Fruit fly (Drosophila melanogaster) whole organism, wandering third instar larva: ENCODE measurements around the gene HisCl1.

Source experiments
- Hr78 ChIP-seq: fragments of >200 bp; optimal IDR thresholded peaks from 2 replicates; lab custom pipeline; 2017; ENCODE audit warnings: missing biosample characterization, missing genetic modification characterization
- br ChIP-seq: fragments of 200-800 bp; sonication (Bioruptor generic); optimal IDR thresholded peaks from 2 replicates; lab custom pipeline; 2016; ENCODE audit warnings: missing biosample characterization, missing genetic modification characterization
- dl ChIP-seq, 2 experiments: fragments of 175-275, 200-275 bp in 1 of 2; fragments of 200-275 bp in 1 of 2; sonication (Bioruptor generic); optimal IDR thresholded peaks; lab custom pipeline; 2018; ENCODE audit warnings: mild to moderate bottlenecking in 2 of 2, missing biosample characterization in 2 of 2, missing genetic modification characterization in 2 of 2, moderate library complexity in 2 of 2; ENCODE audit not compliant: partially characterized antibody in 2 of 2, insufficient read depth in 1 of 2
- dmrt93B ChIP-seq: fragments of 200-800 bp; sonication (Bioruptor generic); optimal IDR thresholded peaks from 2 replicates; lab custom pipeline; 2018; ENCODE audit warnings: missing biosample characterization, mild to moderate bottlenecking, missing genetic modification characterization
- h ChIP-seq: fragments of 200-800 bp; sonication (Bioruptor generic); optimal IDR thresholded peaks from 3 replicates; lab custom pipeline; 2016; ENCODE audit warnings: missing biosample characterization, mild to moderate bottlenecking, missing genetic modification characterization
- pan ChIP-seq: fragments of >200 bp; optimal IDR thresholded peaks from 2 replicates; lab custom pipeline; 2017

DNA sequence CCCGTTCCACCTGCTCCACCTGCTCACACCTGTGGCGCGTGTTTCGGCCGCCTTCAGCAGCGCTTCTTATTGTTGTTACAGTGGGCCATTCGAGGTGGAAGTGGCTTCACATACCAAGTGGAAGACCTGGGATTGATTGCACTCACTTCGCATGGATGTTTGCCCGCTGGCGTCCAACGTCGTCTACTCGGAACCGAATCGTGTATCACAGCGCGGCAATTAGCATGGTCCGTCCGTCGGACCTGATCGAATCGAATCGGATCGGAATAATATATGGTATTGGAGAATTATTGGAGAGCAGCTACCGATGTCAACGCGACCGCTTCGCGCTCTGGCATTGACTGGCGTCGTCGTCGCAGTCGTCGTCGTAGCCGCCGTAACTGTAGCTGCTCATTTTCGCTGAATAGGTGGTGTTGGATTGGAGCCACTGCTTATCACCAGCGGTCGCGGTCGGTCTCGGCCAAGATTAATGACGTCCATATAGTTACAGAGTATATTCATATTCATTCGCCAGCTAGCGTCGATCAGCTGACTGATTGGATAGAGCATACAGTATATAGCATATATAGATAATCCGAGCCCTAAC, 26.0 kb downstream of the HisCl1 start, which contains the start of gene ClC-a:
- TF ChIP-seq pan (lab: Kevin White, UChicago) (no peak), dl (GFP tag; optimal IDR thresholded peaks at IDR 0.05; lab: Kevin White, UChicago; ENCODE audit: insufficient read depth in 1 of 2, partially characterized antibody in 2 of 2) (no peak), dmrt93B (no peak), h (GFP tag; lab: Kevin White, UChicago) (peak; percentile 81), br (peak; percentile 26), Hr78 (GFP tag; lab: Kevin White, UChicago) (no peak)
